Worm (Caenorhabditis elegans) whole organism, late embryonic: Measurements from ENCODE around the gene C05G5.3.

ENCODE experiments used
- C08G9.2 ChIP-seq: sonication (generic microtip); optimal IDR thresholded peaks from 2 replicates; lab custom pipeline; 2016; ENCODE audit warnings: mild to moderate bottlenecking, missing genetic modification characterization, moderate library complexity, missing compliant biosample characterization
- F13H6.1 ChIP-seq: sonication (generic microtip); optimal IDR thresholded peaks from 2 replicates; lab custom pipeline; 2016; ENCODE audit warnings: missing genetic modification characterization, missing compliant biosample characterization
- K09A11.1 ChIP-seq: sonication (generic microtip); optimal IDR thresholded peaks from 2 replicates; lab custom pipeline; 2017; ENCODE audit warnings: antibody characterized with exemption, mild to moderate bottlenecking, missing genetic modification characterization, missing compliant biosample characterization; ENCODE audit not compliant: insufficient read depth
- T23F11.4 ChIP-seq: fragments of 200-800 bp; sonication (Bioruptor generic); optimal IDR thresholded peaks from 2 replicates; lab custom pipeline; 2018; ENCODE audit warnings: mild to moderate bottlenecking, missing genetic modification characterization, missing compliant biosample characterization
- Y22D7AL.16 ChIP-seq: sonication (generic microtip); optimal IDR thresholded peaks from 2 replicates; lab custom pipeline; 2016; ENCODE audit warnings: missing genetic modification characterization, missing compliant biosample characterization
- ahr-1 ChIP-seq: sonication (generic microtip); optimal IDR thresholded peaks from 2 replicates; lab custom pipeline; 2016; ENCODE audit warnings: missing genetic modification characterization, missing compliant biosample characterization
- ceh-30 ChIP-seq: fragments of 150-350 bp; optimal IDR thresholded peaks from 2 replicates; lab custom pipeline; 2014; ENCODE audit warnings: missing biosample characterization, missing genetic modification characterization
- ceh-45 ChIP-seq: fragments of 200-800 bp; sonication (Bioruptor generic); IDR thresholded peaks from 2 replicates; pipeline ENCODE4 v1.3.6; 2022; ENCODE audit warnings: missing genetic modification reagents, missing genetic modification characterization, missing compliant biosample characterization
- elt-4 ChIP-seq: sonication (generic microtip); optimal IDR thresholded peaks from 2 replicates; lab custom pipeline; 2016; ENCODE audit warnings: missing genetic modification characterization, missing compliant biosample characterization
- ets-4 ChIP-seq: sonication (generic microtip); optimal IDR thresholded peaks from 2 replicates; lab custom pipeline; 2016; ENCODE audit warnings: missing genetic modification characterization, missing compliant biosample characterization
- fkh-10 ChIP-seq: fragments of 150-350 bp; optimal IDR thresholded peaks from 2 replicates; lab custom pipeline; 2014; ENCODE audit warnings: missing biosample characterization, missing genetic modification reagents, missing genetic modification characterization
- hlh-13 ChIP-seq: fragments of 200-800 bp; sonication (Bioruptor generic); optimal IDR thresholded peaks from 2 replicates; lab custom pipeline; 2018; ENCODE audit warnings: mild to moderate bottlenecking, missing genetic modification characterization, missing compliant biosample characterization
- hlh-6 ChIP-seq: sonication (generic microtip); optimal IDR thresholded peaks from 2 replicates; lab custom pipeline; 2016; ENCODE audit warnings: missing genotype, missing genetic modification characterization, missing compliant biosample characterization
- lin-11 ChIP-seq: fragments of 200-800 bp; sonication (Bioruptor generic); optimal IDR thresholded peaks from 2 replicates; lab custom pipeline; 2018; ENCODE audit warnings: mild to moderate bottlenecking, missing genetic modification characterization, missing compliant biosample characterization
- npax-4 ChIP-seq: sonication (generic microtip); optimal IDR thresholded peaks from 2 replicates; lab custom pipeline; 2016; ENCODE audit warnings: missing genetic modification characterization, missing compliant biosample characterization
- pax-1 ChIP-seq: fragments of 150-350 bp; optimal IDR thresholded peaks from 2 replicates; lab custom pipeline; 2014; ENCODE audit warnings: missing biosample characterization, missing genetic modification characterization
- pha-4 ChIP-seq: fragments of 150-350 bp; optimal IDR thresholded peaks from 2 replicates; lab custom pipeline; 2018; ENCODE audit warnings: missing biosample characterization, missing genetic modification reagents, missing genetic modification characterization
- pqm-1 ChIP-seq: sonication (generic microtip); optimal IDR thresholded peaks from 2 replicates; lab custom pipeline; 2016; ENCODE audit warnings: missing genetic modification characterization, missing compliant biosample characterization
- ref-2 ChIP-seq: sonication (generic microtip); optimal IDR thresholded peaks from 2 replicates; lab custom pipeline; 2016; ENCODE audit warnings: missing genetic modification characterization, missing compliant biosample characterization
- sox-4 ChIP-seq: sonication (generic microtip); optimal IDR thresholded peaks from 2 replicates; lab custom pipeline; 2017; ENCODE audit warnings: mild to moderate bottlenecking, missing genetic modification characterization, inconsistent platforms, missing compliant biosample characterization
- tbx-7 ChIP-seq: sonication (generic microtip); optimal IDR thresholded peaks from 2 replicates; lab custom pipeline; 2016; ENCODE audit warnings: missing genotype, missing genetic modification characterization, missing compliant biosample characterization
- unc-3 ChIP-seq, 2 experiments: fragments of 200-800 bp in 1 of 2; sonication (Bioruptor generic) in 1 of 2; sonication (generic microtip) in 1 of 2; conservative IDR thresholded peaks in 1 of 2; optimal IDR thresholded peaks in 1 of 2; 2 replicates each; pipeline versions ENCODE4 v1.3.6 to Lab custom; 2016 to 2022; ENCODE audit warnings: missing compliant biosample characterization in 2 of 2, missing genetic modification characterization in 2 of 2, missing genetic modification reagents in 1 of 2

C05G5.3 gene

ce11 chrX:14706698-14707285 lies 45.0 kb downstream of the C05G5.3 start, which contains the start of gene tmem-184:
tmem-184 (minus strand) TSS chrX:14706861.
- TF ChIP-seq T23F11.4 = no peak

- TF ChIP-seq hlh-13 (GFP tag; lab: Kevin White, UChicago) (no peak), ahr-1 (no peak), fkh-10 (GFP tag; lab: Kevin White, UChicago) (no peak), sox-4 (tag; lab: Kevin White, UChicago) (no peak), ref-2 (tag; lab: Kevin White, UChicago) (no peak), T23F11.4 (no peak), pqm-1 (tag; lab: Kevin White, UChicago) (no peak), unc-3 (GFP tag; conservative IDR thresholded peaks at IDR 0.05; lab: Robert Waterston, UW) (no peak), unc-3 (tag; optimal IDR thresholded peaks at IDR 0.05; lab: Kevin White, UChicago) (no peak), pax-1 (no peak), K09A11.1 (tag; lab: Kevin White, UChicago) (no peak), npax-4 (tag; lab: Kevin White, UChicago) (no peak), pha-4 (no peak), ets-4 (tag; lab: Kevin White, UChicago) (no peak), ceh-30 (no peak), lin-11 (no peak)
Observed at ce11 chrX:14704933-14705332, 46.9 kb downstream of the C05G5.3 start.

ce11 chrX:14701490-14701889 lies 50.3 kb downstream of the C05G5.3 start, which contains the start of gene F40E10.5:
F40E10.5 (plus strand) TSS chrX:14701790.
- no peak for TF ChIP-seq F13H6.1 (tag; lab: Kevin White, UChicago)
- TF ChIP-seq elt-4 = no peak
- peak; percentile 11 for TF ChIP-seq pax-1
- TF ChIP-seq C08G9.2 (tag; lab: Kevin White, UChicago) = no peak
- TF ChIP-seq tbx-7 = no peak
- TF ChIP-seq ets-4 (tag; lab: Kevin White, UChicago) = peak; percentile 9
- no peak for TF ChIP-seq hlh-6 (tag; lab: Kevin White, UChicago)
- TF ChIP-seq Y22D7AL.16 (tag; lab: Kevin White, UChicago) = no peak
- TF ChIP-seq ceh-45 (GFP tag; lab: Robert Waterston, UW) = no peak
